Worm (Caenorhabditis elegans): Measurements from ENCODE around the gene srd-25.

DNA sequence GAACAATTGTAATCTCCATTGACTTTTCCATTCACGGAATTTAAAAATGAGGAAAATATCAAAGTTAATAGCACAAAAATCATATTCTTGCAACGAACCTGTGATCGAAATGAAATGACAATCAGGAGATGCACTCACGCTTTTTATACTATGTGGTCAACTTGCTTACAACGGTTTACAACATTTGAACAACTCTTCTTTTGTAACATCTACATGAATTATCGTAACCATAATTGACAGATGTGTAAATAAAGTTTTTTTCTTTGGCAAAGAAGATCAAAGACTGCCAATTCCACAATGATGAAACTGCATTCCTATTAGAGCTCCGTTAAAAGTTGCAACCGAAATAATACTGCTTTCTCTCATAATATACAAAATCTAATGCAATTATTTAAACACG is 8.0 kb downstream of the srd-25 start, which contains the start of gene F07C4.10:
- TF ChIP-seq ztf-29 (GFP tag; IDR thresholded peaks at IDR 0.05) (no peak), ref-1 (GFP tag; conservative IDR thresholded peaks at IDR 0.05) (no peak), klf-2 (GFP tag; conservative IDR thresholded peaks at IDR 0.05) (no peak), flt-1 (GFP tag; IDR thresholded peaks at IDR 0.05) (no peak), tab-1 (GFP tag; IDR thresholded peaks at IDR 0.05) (no peak), T22C8.4 (GFP tag; IDR thresholded peaks at IDR 0.05) (no peak), ztf-23 (GFP tag; IDR thresholded peaks at IDR 0.05) (no peak), cog-1 (tag; optimal IDR thresholded peaks at IDR 0.05) (no peak)

Data from whole organism, midembryonic.